Fruit fly (Drosophila melanogaster) whole organism, embryonic: ENCODE results near the gene slow.
A peak's percentile ranks its signal among the peaks of the same experiment; 100 is the strongest.

Experiments
- Awh ChIP-seq: fragments of 200-800 bp; sonication (Bioruptor generic); IDR thresholded peaks from 2 replicates; pipeline ENCODE4, ENCODE4 v1.3.6; 2022; ENCODE audit warnings: missing biosample characterization, missing genetic modification characterization
- B-H2 ChIP-seq: fragments of 200-800 bp; sonication (Bioruptor generic); optimal IDR thresholded peaks from 2 replicates; lab custom pipeline; 2018; ENCODE audit warnings: missing biosample characterization, mild to moderate bottlenecking, missing genetic modification characterization
- BEAF-32 ChIP-seq: fragments of 200-800 bp; sonication (Bioruptor generic); optimal IDR thresholded peaks from 3 replicates; lab custom pipeline; 2017; ENCODE audit warnings: missing biosample characterization, missing genetic modification characterization, mild to moderate bottlenecking, moderate library complexity, missing genetic modification reagents
- CG11247 ChIP-seq: fragments of 200-800 bp; sonication (Bioruptor generic); IDR thresholded peaks from 2 replicates; pipeline ENCODE4 v1.3.6; 2022; ENCODE audit warnings: missing biosample characterization, missing genetic modification characterization
- CG13894 ChIP-seq: fragments of 200-800 bp; sonication (Bioruptor generic); optimal IDR thresholded peaks from 3 replicates; lab custom pipeline; 2018; ENCODE audit warnings: missing biosample characterization, mild to moderate bottlenecking, missing genetic modification characterization, moderate library complexity
- CG1647 ChIP-seq: fragments of 200-800 bp; sonication (Bioruptor generic); optimal IDR thresholded peaks from 3 replicates; lab custom pipeline; 2016; ENCODE audit warnings: missing biosample characterization, missing genetic modification characterization
- CG16813 ChIP-seq: fragments of 200-800 bp; sonication (Bioruptor generic); IDR thresholded peaks from 3 replicates; pipeline ENCODE4 v1.3.6; 2022; ENCODE audit warnings: missing biosample characterization, missing genetic modification characterization; ENCODE audit not compliant: partially characterized antibody
- CG16815 ChIP-seq: fragments of 200-800 bp; sonication (Bioruptor generic); optimal IDR thresholded peaks from 3 replicates; lab custom pipeline; 2017; ENCODE audit warnings: missing biosample characterization, mild to moderate bottlenecking, missing genetic modification characterization
- CG17359 ChIP-seq: fragments of 200-800 bp; sonication (Bioruptor generic); optimal IDR thresholded peaks from 3 replicates; lab custom pipeline; 2018; ENCODE audit warnings: missing biosample characterization, mild to moderate bottlenecking, missing genetic modification characterization, moderate library complexity
- CG31224 ChIP-seq: fragments of 200-800 bp; sonication (Bioruptor generic); IDR thresholded peaks from 2 replicates; pipeline ENCODE4 v1.3.6; 2022; ENCODE audit warnings: missing biosample characterization, missing genetic modification characterization
- CG33213 ChIP-seq: fragments of 200-800 bp; sonication (Bioruptor generic); optimal IDR thresholded peaks from 3 replicates; lab custom pipeline; 2016; ENCODE audit warnings: missing biosample characterization, missing genetic modification characterization
- CG33557 ChIP-seq: fragments of 200-800 bp; sonication (Bioruptor generic); optimal IDR thresholded peaks from 2 replicates; lab custom pipeline; 2019; ENCODE audit warnings: missing biosample characterization, mild to moderate bottlenecking, missing genetic modification characterization, moderate library complexity
- CG6689 ChIP-seq: fragments of 200-800 bp; sonication (Bioruptor generic); IDR thresholded peaks from 2 replicates; pipeline ENCODE4 v1.3.6; 2022; ENCODE audit warnings: missing biosample characterization, missing genetic modification characterization
- CG6813 ChIP-seq: fragments of 200-800 bp; sonication (Bioruptor generic); optimal IDR thresholded peaks from 2 replicates; lab custom pipeline; 2017; ENCODE audit warnings: missing biosample characterization, missing genetic modification characterization, mild to moderate bottlenecking, moderate library complexity, missing genetic modification reagents
- CG7839 ChIP-seq: fragments of 200-800 bp; sonication (Bioruptor generic); optimal IDR thresholded peaks from 3 replicates; lab custom pipeline; 2018; ENCODE audit warnings: missing biosample characterization, mild to moderate bottlenecking, missing genetic modification characterization, moderate library complexity
- Chrac-16 ChIP-seq: fragments of 200-800 bp; sonication (Bioruptor generic); optimal IDR thresholded peaks from 3 replicates; lab custom pipeline; 2016; ENCODE audit warnings: missing biosample characterization, missing genetic modification characterization
- Dek ChIP-seq: fragments of 200-800 bp; sonication (Bioruptor generic); optimal IDR thresholded peaks from 3 replicates; lab custom pipeline; 2019; ENCODE audit warnings: missing biosample characterization, mild to moderate bottlenecking, missing genetic modification characterization, moderate library complexity
- Dll ChIP-seq: fragments of 200-800 bp; sonication (Bioruptor generic); IDR thresholded peaks from 4 replicates; pipeline ENCODE4 v1.3.6; 2022; ENCODE audit warnings: missing biosample characterization, missing genetic modification characterization; ENCODE audit not compliant: partially characterized antibody
- Dref ChIP-seq: fragments of 200-800 bp; sonication (Bioruptor generic); IDR thresholded peaks from 2 replicates; pipeline ENCODE4 v1.3.6; 2022; ENCODE audit warnings: missing biosample characterization, missing genetic modification characterization
- E2f2 ChIP-seq: fragments of 200-800 bp; sonication (Bioruptor generic); IDR thresholded peaks from 2 replicates; pipeline ENCODE4 v1.3.6; 2022; ENCODE audit warnings: missing biosample characterization, missing genetic modification characterization
- ERR ChIP-seq: fragments of 200-800 bp; sonication (Bioruptor generic); optimal IDR thresholded peaks from 2 replicates; lab custom pipeline; 2016; ENCODE audit warnings: missing biosample characterization, missing genetic modification characterization
- HLH4C ChIP-seq: fragments of 200-800 bp; sonication (Bioruptor generic); IDR thresholded peaks from 3 replicates; pipeline ENCODE4 v1.3.6; 2022; ENCODE audit warnings: missing biosample characterization, missing genetic modification characterization; ENCODE audit not compliant: partially characterized antibody
- Hsf ChIP-seq: fragments of 200-800 bp; sonication (Bioruptor generic); optimal IDR thresholded peaks from 3 replicates; lab custom pipeline; 2016; ENCODE audit warnings: missing biosample characterization, missing genetic modification characterization
- Neu2 ChIP-seq: fragments of 200-800 bp; sonication (Bioruptor generic); optimal IDR thresholded peaks from 3 replicates; lab custom pipeline; 2016; ENCODE audit warnings: missing biosample characterization, missing genetic modification characterization, borderline replicate concordance
- Ptx1 ChIP-seq: fragments of 200-800 bp; sonication (Bioruptor generic); IDR thresholded peaks from 2 replicates; pipeline ENCODE4 v1.3.6; 2022; ENCODE audit warnings: missing biosample characterization, missing genetic modification characterization
- Rx ChIP-seq: fragments of 200-800 bp; sonication (Bioruptor generic); IDR thresholded peaks from 2 replicates; pipeline ENCODE4 v1.3.6; 2022; ENCODE audit warnings: missing biosample characterization, missing genetic modification characterization
- Sox102F ChIP-seq: fragments of 200-800 bp; sonication (Bioruptor generic); optimal IDR thresholded peaks from 2 replicates; lab custom pipeline; 2018; ENCODE audit warnings: missing biosample characterization, mild to moderate bottlenecking, missing genetic modification characterization, moderate library complexity
- Vsx1 ChIP-seq: fragments of 200-800 bp; sonication (Bioruptor generic); optimal IDR thresholded peaks from 2 replicates; lab custom pipeline; 2017; ENCODE audit warnings: missing biosample characterization, mild to moderate bottlenecking, missing genetic modification characterization, missing genetic modification reagents
- ap ChIP-seq: fragments of 200-800 bp; sonication (Bioruptor generic); IDR thresholded peaks from 2 replicates; pipeline ENCODE4 v1.3.6; 2022; ENCODE audit warnings: missing biosample characterization, missing genetic modification characterization
- ase ChIP-seq: fragments of 200-800 bp; sonication (Bioruptor generic); IDR thresholded peaks from 3 replicates; pipeline ENCODE4 v1.3.6; 2022; ENCODE audit warnings: missing biosample characterization, missing genetic modification characterization
- ato ChIP-seq: fragments of 200-800 bp; sonication (Bioruptor generic); IDR thresholded peaks from 2 replicates; pipeline ENCODE4 v1.3.6; 2022; ENCODE audit warnings: missing biosample characterization, missing genetic modification characterization; ENCODE audit not compliant: partially characterized antibody
- bcd ChIP-seq: fragments of 200-800 bp; sonication (Bioruptor generic); optimal IDR thresholded peaks from 2 replicates; lab custom pipeline; 2017; ENCODE audit warnings: missing biosample characterization, mild to moderate bottlenecking, missing genetic modification characterization
- crc ChIP-seq: fragments of 200-800 bp; sonication (Bioruptor generic); optimal IDR thresholded peaks from 2 replicates; lab custom pipeline; 2016; ENCODE audit warnings: missing biosample characterization, missing genetic modification characterization
- croc ChIP-seq: fragments of 200-800 bp; sonication (Bioruptor generic); conservative IDR thresholded peaks from 3 replicates; pipeline ENCODE4 v1.3.6; 2022; ENCODE audit warnings: missing biosample characterization, missing genetic modification characterization
- danr ChIP-seq: fragments of 200-800 bp; sonication (Bioruptor generic); IDR thresholded peaks from 2 replicates; pipeline ENCODE4 v1.3.6; 2022; ENCODE audit warnings: missing biosample characterization, missing genetic modification characterization
- fd3F ChIP-seq: fragments of 200-800 bp; sonication (Bioruptor generic); optimal IDR thresholded peaks from 2 replicates; lab custom pipeline; 2018; ENCODE audit warnings: missing biosample characterization, mild to moderate bottlenecking, missing genetic modification characterization, moderate library complexity
- ftz-f1 ChIP-seq: fragments of 200-800 bp; sonication (Bioruptor generic); optimal IDR thresholded peaks from 2 replicates; lab custom pipeline; 2016; ENCODE audit warnings: missing biosample characterization, missing genetic modification characterization
- gsb-n ChIP-seq: fragments of 200-800 bp; sonication (Bioruptor generic); optimal IDR thresholded peaks from 3 replicates; lab custom pipeline; 2018; ENCODE audit warnings: missing biosample characterization, mild to moderate bottlenecking, missing genetic modification characterization
- hth ChIP-seq: fragments of >200 bp; optimal IDR thresholded peaks from 2 replicates; lab custom pipeline; 2017; ENCODE audit warnings: inconsistent platforms
- maf-S ChIP-seq: fragments of 200-800 bp; sonication (Bioruptor generic); optimal IDR thresholded peaks from 2 replicates; lab custom pipeline; 2016; ENCODE audit warnings: missing biosample characterization, missing genetic modification characterization
- nerfin-2 ChIP-seq: fragments of 200-800 bp; sonication (Bioruptor generic); IDR thresholded peaks from 2 replicates; pipeline ENCODE4 v1.3.6; 2022; ENCODE audit warnings: missing biosample characterization, missing genetic modification characterization; ENCODE audit not compliant: partially characterized antibody
- peb ChIP-seq: fragments of 200-800 bp; sonication (Bioruptor generic); IDR thresholded peaks from 2 replicates; pipeline ENCODE4 v1.3.6; 2022; ENCODE audit warnings: missing biosample characterization, missing genetic modification characterization
- pfk ChIP-seq: fragments of 200-800 bp; sonication (Bioruptor generic); optimal IDR thresholded peaks from 2 replicates; lab custom pipeline; 2018; ENCODE audit warnings: missing biosample characterization, mild to moderate bottlenecking, missing genetic modification characterization, moderate library complexity
- psq ChIP-seq: fragments of 200-800 bp; sonication (Bioruptor generic); optimal IDR thresholded peaks from 2 replicates; lab custom pipeline; 2017; ENCODE audit warnings: missing biosample characterization, missing genetic modification characterization
- repo ChIP-seq: fragments of 200-800 bp; sonication (Bioruptor generic); optimal IDR thresholded peaks from 2 replicates; lab custom pipeline; 2016; ENCODE audit warnings: missing biosample characterization, missing genetic modification characterization
- salm ChIP-seq: fragments of 200-800 bp; sonication (Bioruptor generic); optimal IDR thresholded peaks from 2 replicates; lab custom pipeline; 2018; ENCODE audit warnings: missing biosample characterization, mild to moderate bottlenecking, missing genetic modification characterization
- slp2 ChIP-seq: fragments of 200-800 bp; sonication (Bioruptor generic); optimal IDR thresholded peaks from 2 replicates; lab custom pipeline; 2016; ENCODE audit warnings: missing biosample characterization, missing genetic modification characterization
- tll ChIP-seq, 2 experiments: fragments of 200-800 bp in 1 of 2; fragments of >200 bp in 1 of 2; sonication (Bioruptor generic) in 1 of 2; optimal IDR thresholded peaks; 2 replicates each; lab custom pipeline; 2017 to 2019; ENCODE audit warnings: missing biosample characterization in 2 of 2, missing genetic modification characterization in 2 of 2, mild to moderate bottlenecking in 1 of 2, moderate library complexity in 1 of 2
- trem ChIP-seq: fragments of 200-800 bp; optimal IDR thresholded peaks from 3 replicates; lab custom pipeline; 2019; ENCODE audit warnings: missing biosample characterization, mild to moderate bottlenecking, missing genetic modification characterization, moderate library complexity
- tup ChIP-seq: fragments of 200-800 bp; sonication (Bioruptor generic); optimal IDR thresholded peaks from 2 replicates; lab custom pipeline; 2016; ENCODE audit warnings: missing biosample characterization, mild to moderate bottlenecking, missing genetic modification characterization, moderate library complexity
- unpg ChIP-seq: fragments of 200-800 bp; sonication (Bioruptor generic); optimal IDR thresholded peaks from 3 replicates; lab custom pipeline; 2018; ENCODE audit warnings: missing biosample characterization, mild to moderate bottlenecking, missing genetic modification characterization, moderate library complexity

Gene slow

dm6 chr3L:4405922-4406321 lies 21.7 kb downstream of the slow start, which contains the start of gene CG15019 (continued):
- TF ChIP-seq danr = no peak
- TF ChIP-seq gsb-n = no peak
- no peak for TF ChIP-seq CG6689 (GFP tag; lab: Robert Waterston, UW)
- TF ChIP-seq Vsx1 (GFP tag; lab: Kevin White, UChicago) = no peak
- TF ChIP-seq ERR (GFP tag; lab: Kevin White, UChicago) = no peak
- peak; percentile 61 for TF ChIP-seq CG16813 (GFP tag; lab: Robert Waterston, UW)
- TF ChIP-seq B-H2 = no peak
- peak; percentile 31; the same call in 1 of the 2 replicates for TF ChIP-seq ato (GFP tag; lab: Robert Waterston, UW)
- no peak for TF ChIP-seq crc (GFP tag; lab: Kevin White, UChicago)
- TF ChIP-seq ap (GFP tag; lab: Robert Waterston, UW) = no peak
- TF ChIP-seq Rx (GFP tag; lab: Robert Waterston, UW) = no peak
- 0 out of 2 replicates have a peak, but pooled peaks have one; percentile 51 for TF ChIP-seq nerfin-2
- no peak for TF ChIP-seq tll (GFP tag; optimal IDR thresholded peaks at IDR 0.05; lab: Kevin White, UChicago)
- no peak for TF ChIP-seq hth (lab: Kevin White, UChicago)
- no peak for TF ChIP-seq Chrac-16
- TF ChIP-seq croc (GFP tag; lab: Robert Waterston, UW) = no peak
- TF ChIP-seq CG6813 (GFP tag; lab: Kevin White, UChicago) = no peak
- no peak for TF ChIP-seq CG17359 (tag; lab: Kevin White, UChicago)
- no peak for TF ChIP-seq repo
- TF ChIP-seq Sox102F (GFP tag; lab: Kevin White, UChicago) = no peak
- TF ChIP-seq CG33557 (GFP tag; lab: Kevin White, UChicago) = no peak
- TF ChIP-seq HLH4C (GFP tag; lab: Robert Waterston, UW) = peak; percentile 70
- TF ChIP-seq Neu2 = no peak
- TF ChIP-seq slp2 (GFP tag; lab: Kevin White, UChicago) = no peak
- TF ChIP-seq CG1647 (GFP tag; lab: Kevin White, UChicago) = no peak
- TF ChIP-seq salm (tag; lab: Kevin White, UChicago) = no peak
- TF ChIP-seq Dll (GFP tag; lab: Robert Waterston, UW) = peak; percentile 74
- peak; percentile 10 for TF ChIP-seq trem (tag; lab: Kevin White, UChicago)
- TF ChIP-seq peb = no peak
- no peak for TF ChIP-seq bcd (GFP tag; lab: Kevin White, UChicago)
- no peak for TF ChIP-seq unpg
- TF ChIP-seq Hsf (GFP tag; lab: Kevin White, UChicago) = no peak
- TF ChIP-seq fd3F (GFP tag; lab: Kevin White, UChicago) = no peak
- no peak for TF ChIP-seq tup
- TF ChIP-seq CG13894 (tag; lab: Kevin White, UChicago) = no peak
- TF ChIP-seq ase = no peak
- TF ChIP-seq ftz-f1 (GFP tag; lab: Kevin White, UChicago) = no peak
- TF ChIP-seq Dek = no peak
- no peak for TF ChIP-seq CG16815 (GFP tag; lab: Kevin White, UChicago)
- TF ChIP-seq E2f2 = peak; percentile 95
- TF ChIP-seq Ptx1 (GFP tag; lab: Robert Waterston, UW) = no peak
- TF ChIP-seq CG33213 (GFP tag; lab: Kevin White, UChicago) = no peak
- TF ChIP-seq BEAF-32 = peak; percentile 76
- no peak for TF ChIP-seq pfk (GFP tag; lab: Kevin White, UChicago)
- no peak for TF ChIP-seq maf-S (GFP tag; lab: Kevin White, UChicago)
- no peak for TF ChIP-seq Awh (GFP tag; lab: Robert Waterston, UW)
- TF ChIP-seq Dref (GFP tag; lab: Robert Waterston, UW) = peak; percentile 93
- TF ChIP-seq CG11247 (GFP tag; lab: Robert Waterston, UW) = no peak
- no peak for TF ChIP-seq psq (GFP tag; lab: Kevin White, UChicago)
- no peak for TF ChIP-seq CG7839
- no peak for TF ChIP-seq CG31224 (GFP tag; lab: Robert Waterston, UW)
